Fruit fly (Drosophila melanogaster) S2 (cell line): ENCODE measurements around the gene rictor.

Experiments used
- CG8478 ChIP-seq: fragments of >200 bp; optimal IDR thresholded peaks from 2 replicates; lab custom pipeline; 2018
- CTCF ChIP-seq, 2 experiments: fragments of >200 bp; optimal IDR thresholded peaks; 2 replicates each; lab custom pipeline; 2018

DNA sequence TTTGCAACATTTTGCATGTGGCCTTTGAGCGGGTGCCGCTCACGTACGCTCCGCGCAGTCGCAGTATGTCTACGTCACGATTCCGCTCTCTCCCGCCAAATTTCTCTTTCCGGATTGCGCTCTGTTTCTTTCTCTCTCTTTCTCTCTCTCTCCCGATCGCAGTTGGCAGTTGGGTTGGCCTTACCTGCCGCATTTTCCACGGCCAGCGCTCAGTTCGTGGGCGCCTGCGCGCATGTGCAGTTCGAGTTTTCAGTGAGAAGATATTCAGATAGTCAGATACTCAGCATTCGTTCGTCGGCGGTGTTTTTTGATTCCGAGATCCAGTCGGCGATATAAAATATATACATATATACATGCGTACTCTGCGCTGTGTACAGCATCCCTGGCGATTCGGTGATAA, 40.6 kb downstream of the rictor start, which contains the start of gene CG7884:
- TF ChIP-seq CTCF (optimal IDR thresholded peaks at IDR 0.05; lab: Kevin White, UChicago) = no peak
- TF ChIP-seq CG8478 (lab: Kevin White, UChicago) = no peak
